Fruit fly (Drosophila melanogaster) whole organism, adult: ENCODE results near the gene CG6712.

Source experiments
- CG12768 ChIP-seq: fragments of 200-800 bp; sonication (Bioruptor generic); optimal IDR thresholded peaks from 2 replicates; lab custom pipeline; 2017; ENCODE audit warnings: missing biosample characterization, missing genetic modification characterization, mild to moderate bottlenecking, moderate library complexity, missing genetic modification reagents
- CG14711 ChIP-seq: fragments of 200-800 bp; sonication (Bioruptor generic); optimal IDR thresholded peaks from 2 replicates; lab custom pipeline; 2018; ENCODE audit warnings: missing biosample characterization, mild to moderate bottlenecking, missing genetic modification characterization, moderate library complexity
- CG1620 ChIP-seq: fragments of 200-800 bp; sonication (Bioruptor generic); optimal IDR thresholded peaks from 2 replicates; lab custom pipeline; 2016; ENCODE audit warnings: missing biosample characterization, missing genetic modification characterization
- CG7045 ChIP-seq: fragments of 200-800 bp; sonication (Bioruptor generic); optimal IDR thresholded peaks from 2 replicates; lab custom pipeline; 2017; ENCODE audit warnings: missing biosample characterization, mild to moderate bottlenecking, missing genetic modification characterization
- Clk ChIP-seq: fragments of 200-800 bp; sonication (Bioruptor generic); optimal IDR thresholded peaks from 2 replicates; lab custom pipeline; 2017; ENCODE audit warnings: missing biosample characterization, missing genetic modification characterization
- Hr96 ChIP-seq: fragments of 200-800 bp; sonication (Bioruptor generic); optimal IDR thresholded peaks from 2 replicates; lab custom pipeline; 2016; ENCODE audit warnings: missing biosample characterization, missing genetic modification characterization
- Mnt ChIP-seq: fragments of 200-800 bp; sonication (Bioruptor generic); optimal IDR thresholded peaks from 2 replicates; lab custom pipeline; 2016; ENCODE audit warnings: missing biosample characterization, mild to moderate bottlenecking, missing genetic modification characterization
- bab1 ChIP-seq: fragments of 200-800 bp; sonication (Bioruptor generic); optimal IDR thresholded peaks from 3 replicates; lab custom pipeline; 2019; ENCODE audit warnings: missing biosample characterization, mild to moderate bottlenecking, missing genetic modification characterization, moderate library complexity
- pad ChIP-seq: fragments of 200-800 bp; sonication (Bioruptor generic); optimal IDR thresholded peaks from 3 replicates; lab custom pipeline; 2017; ENCODE audit warnings: missing biosample characterization, missing genetic modification characterization, mild to moderate bottlenecking, moderate library complexity, missing genetic modification reagents
- toe ChIP-seq: fragments of 200-800 bp; sonication (Bioruptor generic); optimal IDR thresholded peaks from 2 replicates; lab custom pipeline; 2016; ENCODE audit warnings: missing biosample characterization, missing genetic modification characterization

dm6 chr2L:12045941-12046855, 50.1 kb downstream of the CG6712 start, which contains the start of gene CG6770:
- TF ChIP-seq Mnt (GFP tag; lab: Kevin White, UChicago) (peak; percentile 70), pad (GFP tag; lab: Kevin White, UChicago) (peak; percentile 43), CG1620 (GFP tag; lab: Kevin White, UChicago) (peak; percentile 79), Hr96 (GFP tag; lab: Kevin White, UChicago) (peak; percentile 75), CG14711 (tag; lab: Kevin White, UChicago) (peak; percentile 100), CG12768 (peak; percentile 92), Clk (no peak), bab1 (GFP tag; lab: Kevin White, UChicago) (peak; percentile 89), CG7045 (GFP tag; lab: Kevin White, UChicago) (peak; percentile 82), toe (GFP tag; lab: Kevin White, UChicago) (peak; percentile 85)
